Worm (Caenorhabditis elegans) whole organism, midembryonic: ENCODE results near the gene ZC449.1.

ENCODE experiments used
- T22C8.4 ChIP-seq: fragments of 200-800 bp; sonication (Bioruptor generic); IDR thresholded peaks from 2 replicates; pipeline ENCODE4 v1.3.6; 2022; ENCODE audit warnings: missing genetic modification characterization, missing compliant biosample characterization
- cog-1 ChIP-seq: sonication (generic microtip); optimal IDR thresholded peaks from 2 replicates; lab custom pipeline; 2016; ENCODE audit warnings: missing genetic modification characterization, missing compliant biosample characterization
- flt-1 ChIP-seq: fragments of 200-800 bp; sonication (Bioruptor generic); IDR thresholded peaks from 2 replicates; pipeline ENCODE4 v1.3.6; 2022; ENCODE audit warnings: missing genetic modification characterization, missing compliant biosample characterization
- klf-2 ChIP-seq: fragments of 200-800 bp; sonication (Bioruptor generic); conservative IDR thresholded peaks from 2 replicates; pipeline ENCODE4 v1.3.6; 2022; ENCODE audit warnings: missing genetic modification reagents, missing genetic modification characterization, missing compliant biosample characterization
- med-1 ChIP-seq: sonication (generic microtip); optimal IDR thresholded peaks from 2 replicates; lab custom pipeline; 2017; ENCODE audit warnings: missing genetic modification characterization, mild to moderate bottlenecking, missing compliant biosample characterization, antibody characterized with exemption, missing genetic modification reagents; ENCODE audit not compliant: insufficient read depth
- ref-1 ChIP-seq: fragments of 200-800 bp; sonication (Bioruptor generic); conservative IDR thresholded peaks from 2 replicates; pipeline ENCODE4 v1.3.6; 2022; ENCODE audit warnings: missing genetic modification reagents, missing genetic modification characterization, missing compliant biosample characterization
- tab-1 ChIP-seq: fragments of 200-800 bp; sonication (Bioruptor generic); IDR thresholded peaks from 2 replicates; pipeline ENCODE4 v1.3.6; 2022; ENCODE audit warnings: missing genetic modification characterization, missing compliant biosample characterization
- ztf-23 ChIP-seq: fragments of 200-800 bp; sonication (Bioruptor generic); IDR thresholded peaks from 2 replicates; pipeline ENCODE4 v1.3.6; 2022; ENCODE audit warnings: missing genetic modification reagents, missing genetic modification characterization, missing compliant biosample characterization
- ztf-29 ChIP-seq: fragments of 200-800 bp; sonication (Bioruptor generic); IDR thresholded peaks from 2 replicates; pipeline ENCODE4 v1.3.6; 2022; ENCODE audit warnings: missing genetic modification reagents, missing genetic modification characterization, missing compliant biosample characterization

ZC449.1 gene

DNA sequence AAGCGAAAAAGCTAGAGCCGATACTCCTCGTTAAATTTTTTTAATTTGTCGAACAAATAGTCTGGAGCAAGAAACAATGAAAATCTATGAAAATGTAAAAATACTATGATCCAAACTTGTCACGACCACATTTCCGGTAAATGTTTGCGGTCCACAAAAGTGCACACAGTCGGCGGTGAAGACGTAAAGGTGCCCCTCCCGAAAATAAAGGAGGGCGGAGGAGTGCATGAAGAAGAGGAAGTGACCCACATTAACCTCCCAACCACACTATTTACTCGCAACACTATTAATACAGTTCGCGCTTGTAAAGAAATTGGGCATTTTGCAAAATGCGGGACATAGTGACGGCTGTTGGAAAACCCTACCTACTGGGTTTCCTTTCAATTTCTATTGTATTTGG is 15.8 kb downstream of the ZC449.1 start:
- TF ChIP-seq med-1 (no peak), tab-1 (GFP tag; lab: Robert Waterston, UW) (no peak), ztf-23 (GFP tag; lab: Robert Waterston, UW) (no peak), cog-1 (tag; lab: Kevin White, UChicago) (no peak), T22C8.4 (GFP tag; lab: Robert Waterston, UW) (no peak), ztf-29 (GFP tag; lab: Robert Waterston, UW) (no peak), klf-2 (GFP tag; lab: Robert Waterston, UW) (no peak), ref-1 (GFP tag; lab: Robert Waterston, UW) (no peak), flt-1 (GFP tag; lab: Robert Waterston, UW) (no peak)

DNA sequence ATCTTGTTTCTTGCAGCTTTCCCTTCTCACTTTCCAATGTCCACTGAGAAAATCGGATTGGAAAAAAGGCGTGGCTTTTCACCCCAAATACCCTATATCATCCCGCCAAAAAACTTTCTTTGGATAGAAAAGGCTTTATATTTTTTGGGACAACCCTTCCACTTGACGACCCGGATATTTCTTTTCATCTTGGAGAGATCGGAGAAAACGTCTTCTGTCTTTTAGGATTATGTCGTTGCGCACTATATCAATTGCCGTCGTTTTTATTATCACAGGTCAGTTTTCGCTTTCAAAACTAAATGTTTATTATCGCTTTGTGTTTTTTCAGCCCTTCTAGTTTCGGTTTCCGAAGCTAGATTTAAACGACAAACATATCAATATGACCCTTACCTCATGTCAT is 19.7 kb downstream of the ZC449.1 start, which contains the start of gene Y64H9A.2:
Gene Y64H9A.2 (plus strand): TSS at position 90 of the 400 bp plus-strand sequence.
- no peak for TF ChIP-seq ztf-23 (GFP tag; lab: Robert Waterston, UW)
- no peak for TF ChIP-seq T22C8.4 (GFP tag; lab: Robert Waterston, UW)
- TF ChIP-seq cog-1 (tag; lab: Kevin White, UChicago), result no peak

DNA sequence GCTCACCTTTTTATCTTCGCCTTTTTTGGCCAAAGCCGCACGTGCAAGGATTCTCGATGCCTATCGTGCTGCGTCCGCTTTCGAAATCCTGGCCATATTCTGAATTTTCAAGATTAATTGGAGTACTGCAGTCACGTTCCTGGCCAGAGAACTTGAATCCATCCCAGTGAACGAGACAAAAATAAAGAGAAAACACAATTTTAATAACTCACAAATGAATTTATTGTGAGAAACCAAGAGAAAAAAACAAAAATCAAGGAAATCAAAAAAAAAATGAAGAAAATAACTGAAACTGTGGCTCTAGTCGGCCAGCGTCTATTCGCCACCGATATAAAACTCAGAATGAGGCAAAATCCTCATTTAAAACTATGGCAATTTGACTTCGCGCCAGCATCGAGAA is 34.9 kb downstream of the ZC449.1 start, which contains the start of gene C24H10.4:
Gene C24H10.4 (minus strand): TSS at position 101 of the 400 bp plus-strand sequence.
- TF ChIP-seq T22C8.4 (GFP tag; lab: Robert Waterston, UW), result no peak
- TF ChIP-seq ztf-23 (GFP tag; lab: Robert Waterston, UW), result no peak
- no peak for TF ChIP-seq ref-1 (GFP tag; lab: Robert Waterston, UW)
- no peak for TF ChIP-seq med-1
- TF ChIP-seq klf-2 (GFP tag; lab: Robert Waterston, UW), result no peak
- no peak for TF ChIP-seq cog-1 (tag; lab: Kevin White, UChicago)
- no peak for TF ChIP-seq tab-1 (GFP tag; lab: Robert Waterston, UW)
- TF ChIP-seq ztf-29 (GFP tag; lab: Robert Waterston, UW), result no peak
- TF ChIP-seq flt-1 (GFP tag; lab: Robert Waterston, UW), result no peak

DNA sequence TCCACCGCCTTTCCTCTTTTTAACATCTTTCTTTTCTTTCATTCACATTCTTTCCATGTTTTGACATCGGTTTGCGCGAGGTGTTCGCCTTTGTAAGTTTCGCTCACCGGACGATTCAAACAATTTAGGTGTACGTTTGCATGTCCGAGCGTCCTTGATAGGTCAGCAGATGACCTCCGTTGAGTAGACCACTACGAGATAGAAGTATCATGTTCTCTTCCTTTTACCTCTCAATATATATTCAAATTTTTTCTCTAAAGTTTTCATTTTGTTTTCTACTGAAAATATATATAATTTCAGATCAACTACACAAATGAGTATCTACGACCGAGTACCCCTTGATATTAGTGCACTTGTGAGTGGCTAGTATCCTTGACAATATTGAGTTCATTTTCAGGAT is 36.5 kb downstream of the ZC449.1 start, which contains the start of gene C24H10.3:
Gene C24H10.3 (plus strand): TSS at position 301 of the 400 bp plus-strand sequence.
- TF ChIP-seq klf-2 (GFP tag; lab: Robert Waterston, UW), result no peak
- no peak for TF ChIP-seq T22C8.4 (GFP tag; lab: Robert Waterston, UW)
- TF ChIP-seq med-1, result no peak
- no peak for TF ChIP-seq flt-1 (GFP tag; lab: Robert Waterston, UW)
- no peak for TF ChIP-seq ztf-23 (GFP tag; lab: Robert Waterston, UW)
- no peak for TF ChIP-seq cog-1 (tag; lab: Kevin White, UChicago)
- TF ChIP-seq ztf-29 (GFP tag; lab: Robert Waterston, UW), result no peak
- TF ChIP-seq tab-1 (GFP tag; lab: Robert Waterston, UW), result no peak
- TF ChIP-seq ref-1 (GFP tag; lab: Robert Waterston, UW), result no peak

DNA sequence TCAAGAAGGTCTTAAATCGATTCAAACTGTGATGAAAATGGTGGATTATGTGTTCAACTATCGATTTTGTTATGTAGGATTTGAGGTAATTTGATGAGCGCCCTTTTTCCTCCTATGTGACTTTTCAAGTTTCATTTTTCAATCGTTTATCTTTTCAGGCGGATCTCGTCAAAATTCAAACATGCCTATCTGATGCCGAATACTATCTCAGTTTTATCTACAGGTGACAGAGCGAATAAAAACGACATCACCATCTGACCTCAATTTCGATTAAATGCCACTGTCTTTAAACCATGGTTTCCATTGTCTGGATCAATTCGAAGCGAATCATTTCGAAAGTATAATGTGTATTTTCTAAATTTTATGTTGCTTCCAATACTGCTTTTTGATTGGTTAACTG is 37.5 kb downstream of the ZC449.1 start:
- TF ChIP-seq tab-1 (GFP tag; lab: Robert Waterston, UW), result no peak
- TF ChIP-seq ztf-23 (GFP tag; lab: Robert Waterston, UW), result no peak
- TF ChIP-seq cog-1 (tag; lab: Kevin White, UChicago), result no peak
- no peak for TF ChIP-seq flt-1 (GFP tag; lab: Robert Waterston, UW)
- no peak for TF ChIP-seq ztf-29 (GFP tag; lab: Robert Waterston, UW)
- no peak for TF ChIP-seq T22C8.4 (GFP tag; lab: Robert Waterston, UW)
- TF ChIP-seq klf-2 (GFP tag; lab: Robert Waterston, UW), result no peak
- no peak for TF ChIP-seq ref-1 (GFP tag; lab: Robert Waterston, UW)

DNA sequence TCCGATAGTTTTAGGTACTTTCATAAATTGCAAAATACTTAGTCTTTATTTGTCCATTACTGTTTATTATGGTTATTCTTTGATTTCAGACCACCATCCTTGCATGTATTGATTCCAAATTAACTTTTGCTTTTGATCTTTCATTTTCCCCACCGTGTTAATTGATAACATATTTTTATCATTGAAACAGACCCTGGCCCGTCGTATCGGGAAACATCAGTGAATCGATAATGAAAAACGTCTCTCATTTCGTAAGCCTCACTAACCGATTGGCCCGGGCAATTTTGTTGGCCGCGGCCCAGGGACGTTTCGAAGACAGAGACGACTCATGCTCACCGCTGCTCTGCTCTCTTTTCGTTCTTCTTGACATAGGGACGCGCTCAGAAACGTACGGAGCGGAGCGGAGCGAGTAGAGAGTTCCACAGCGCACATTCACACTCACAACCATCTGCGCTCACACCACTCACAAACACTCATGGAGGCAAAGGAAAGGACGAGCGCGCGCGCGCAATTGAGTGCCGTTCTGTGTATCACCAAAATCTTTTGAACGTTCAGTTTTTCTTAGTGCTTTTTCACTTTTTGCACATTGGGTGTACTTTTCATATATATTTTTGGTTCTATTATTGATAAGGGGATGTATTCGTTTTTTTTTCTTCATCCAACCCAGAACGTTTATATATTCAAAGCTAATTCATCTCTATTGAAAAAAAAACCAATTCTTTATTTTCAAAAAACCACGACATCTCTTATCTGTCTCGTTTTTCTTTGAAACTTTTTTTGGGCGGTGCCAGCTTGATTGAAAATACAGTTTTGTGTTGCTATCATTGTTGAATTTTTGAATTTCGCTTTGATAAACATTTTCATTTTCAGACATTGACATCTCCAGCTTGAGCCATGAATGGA is 39.8 kb downstream of the ZC449.1 start, which contains the start of gene C24H10.2:
Gene C24H10.2 (plus strand): TSS at position 853 of the 903 bp plus-strand sequence.
- TF ChIP-seq cog-1 (tag; lab: Kevin White, UChicago), result peak; percentile 7
- TF ChIP-seq klf-2 (GFP tag; lab: Robert Waterston, UW), result no peak
- TF ChIP-seq flt-1 (GFP tag; lab: Robert Waterston, UW), result peak; percentile 58; the same call in 1 of the 2 replicates
- TF ChIP-seq ztf-23 (GFP tag; lab: Robert Waterston, UW), result 0 out of 2 replicates have a peak, but pooled peaks have one; percentile 9
- 0 out of 2 replicates have a peak, but pooled peaks have one; percentile 56 for TF ChIP-seq tab-1 (GFP tag; lab: Robert Waterston, UW)
- no peak for TF ChIP-seq med-1
- no peak for TF ChIP-seq ztf-29 (GFP tag; lab: Robert Waterston, UW)

DNA sequence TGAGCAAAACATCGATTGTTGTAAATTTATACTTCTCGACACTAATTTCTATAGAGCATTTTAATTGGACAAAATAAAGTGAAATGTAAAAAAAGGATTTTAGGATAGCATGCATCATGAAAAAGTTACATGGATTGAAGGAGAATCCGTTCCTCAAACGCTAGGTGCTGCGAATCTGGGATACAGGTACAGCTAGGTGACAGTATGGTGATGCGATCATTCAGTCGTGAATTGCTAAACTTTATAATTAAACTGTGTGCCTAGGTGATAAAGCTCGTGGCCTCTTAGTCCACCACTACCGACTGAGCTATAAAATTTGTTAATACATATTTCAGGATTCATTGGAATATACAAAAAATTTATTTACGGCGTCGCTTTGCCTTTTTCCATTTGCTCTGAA is 42.4 kb downstream of the ZC449.1 start:
- TF ChIP-seq tab-1 (GFP tag; lab: Robert Waterston, UW), result no peak
- no peak for TF ChIP-seq flt-1 (GFP tag; lab: Robert Waterston, UW)
- no peak for TF ChIP-seq T22C8.4 (GFP tag; lab: Robert Waterston, UW)
- TF ChIP-seq med-1, result no peak
- no peak for TF ChIP-seq ztf-29 (GFP tag; lab: Robert Waterston, UW)
- no peak for TF ChIP-seq ref-1 (GFP tag; lab: Robert Waterston, UW)
- TF ChIP-seq klf-2 (GFP tag; lab: Robert Waterston, UW), result no peak
- TF ChIP-seq cog-1 (tag; lab: Kevin White, UChicago), result no peak
- no peak for TF ChIP-seq ztf-23 (GFP tag; lab: Robert Waterston, UW)

DNA sequence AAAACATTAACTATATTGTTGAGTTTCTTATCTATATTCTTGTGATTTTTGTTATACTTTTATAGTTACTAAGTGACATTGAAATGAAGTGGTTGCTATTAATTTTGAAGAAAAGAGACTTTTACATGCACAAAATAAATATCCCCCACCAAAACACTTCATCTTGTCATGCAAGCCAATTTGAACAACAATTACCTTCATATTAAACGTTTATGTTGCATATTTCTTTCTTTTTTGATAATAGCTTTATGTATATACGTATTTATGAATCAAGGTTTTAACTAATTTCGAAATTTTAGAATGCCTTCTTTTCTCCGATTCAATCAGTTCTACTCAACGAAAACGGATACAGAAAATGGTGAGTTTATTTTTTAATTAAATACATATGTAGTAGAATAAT is 43.6 kb downstream of the ZC449.1 start, which contains the start of gene clc-7:
Gene clc-7 (plus strand): TSS at position 301 of the 400 bp plus-strand sequence.
- TF ChIP-seq klf-2 (GFP tag; lab: Robert Waterston, UW) (no peak), T22C8.4 (GFP tag; lab: Robert Waterston, UW) (no peak), ztf-23 (GFP tag; lab: Robert Waterston, UW) (no peak), ref-1 (GFP tag; lab: Robert Waterston, UW) (no peak), tab-1 (GFP tag; lab: Robert Waterston, UW) (no peak), flt-1 (GFP tag; lab: Robert Waterston, UW) (no peak), med-1 (no peak)
